Worm (Caenorhabditis elegans): ENCODE measurements around the gene ZK1098.11.

- no peak for TF ChIP-seq him-1 (tag; optimal IDR thresholded peaks at IDR 0.05)
- TF ChIP-seq W03F9.2 (tag; optimal IDR thresholded peaks at IDR 0.05), result no peak
These were observed 42.8 kb upstream of the ZK1098.11 start, which contains the start of gene F55H2.8 for ce11 chrIII:9513569-9513968.
